Fruit fly (Drosophila melanogaster) whole organism, wandering third instar larva: Measurements from ENCODE around the gene CG32026.

ENCODE experiments used
- Abd-B ChIP-seq: fragments of >200 bp; optimal IDR thresholded peaks from 2 replicates; lab custom pipeline; 2017; ENCODE audit warnings: missing biosample characterization, missing genetic modification characterization
- CG32264 ChIP-seq: fragments of 200-800 bp; sonication (Bioruptor generic); optimal IDR thresholded peaks from 2 replicates; lab custom pipeline; 2016; ENCODE audit warnings: missing biosample characterization, missing genetic modification characterization
- CrebA ChIP-seq: fragments of 200-800 bp; sonication (Bioruptor generic); optimal IDR thresholded peaks from 2 replicates; lab custom pipeline; 2016; ENCODE audit warnings: missing biosample characterization, mild to moderate bottlenecking, missing genetic modification characterization, borderline replicate concordance
- Dfd ChIP-seq: fragments of >200 bp; optimal IDR thresholded peaks from 2 replicates; lab custom pipeline; 2017; ENCODE audit warnings: missing biosample characterization, missing genetic modification characterization
- Dif ChIP-seq: fragments of 200-275, 200-300 bp; sonication (Bioruptor generic); optimal IDR thresholded peaks from 2 replicates; lab custom pipeline; 2018; ENCODE audit warnings: missing biosample characterization, missing genetic modification characterization; ENCODE audit not compliant: partially characterized antibody
- GATAd ChIP-seq: sonication (Bioruptor generic); optimal IDR thresholded peaks from 2 replicates; lab custom pipeline; 2016; ENCODE audit warnings: missing biosample characterization, missing genetic modification characterization
- HLH106 ChIP-seq: fragments of 200-800 bp; optimal IDR thresholded peaks from 3 replicates; lab custom pipeline; 2019; ENCODE audit warnings: missing biosample characterization, mild to moderate bottlenecking, missing genetic modification characterization, moderate library complexity
- Hnf4 ChIP-seq: fragments of 200-800 bp; sonication (Bioruptor generic); optimal IDR thresholded peaks from 2 replicates; lab custom pipeline; 2016; ENCODE audit warnings: missing biosample characterization, mild to moderate bottlenecking, missing genetic modification characterization
- Hr83 ChIP-seq: fragments of 200-300 bp; sonication (Bioruptor generic); optimal IDR thresholded peaks from 2 replicates; lab custom pipeline; 2016; ENCODE audit warnings: missing biosample characterization, mild to moderate bottlenecking, missing genetic modification characterization, moderate library complexity; ENCODE audit not compliant: poor library complexity, severe bottlenecking
- Jra ChIP-seq: sonication (Bioruptor generic); optimal IDR thresholded peaks from 2 replicates; lab custom pipeline; 2016; ENCODE audit warnings: missing biosample characterization, missing genetic modification characterization
- Mio ChIP-seq: sonication (Bioruptor generic); optimal IDR thresholded peaks from 2 replicates; lab custom pipeline; 2016; ENCODE audit warnings: missing biosample characterization, missing genetic modification characterization
- Myc ChIP-seq: fragments of >200 bp; optimal IDR thresholded peaks from 2 replicates; lab custom pipeline; 2017
- Rel ChIP-seq, 2 experiments: fragments of 200-800 bp; sonication (Bioruptor generic) in 1 of 2; optimal IDR thresholded peaks; 2 replicates in 1 of 2; 3 replicates in 1 of 2; lab custom pipeline; 2016 to 2019; ENCODE audit warnings: mild to moderate bottlenecking in 2 of 2, missing biosample characterization in 2 of 2, missing genetic modification characterization in 2 of 2, moderate library complexity in 1 of 2
- Sp1 ChIP-seq: fragments of 200-800 bp; sonication (Bioruptor generic); optimal IDR thresholded peaks from 3 replicates; lab custom pipeline; 2019; ENCODE audit warnings: missing biosample characterization, mild to moderate bottlenecking, missing genetic modification characterization, moderate library complexity
- Vsx2 ChIP-seq: fragments of 200-300, 225-300 bp; sonication (Bioruptor generic); optimal IDR thresholded peaks from 2 replicates; lab custom pipeline; 2018; ENCODE audit warnings: missing biosample characterization, missing genetic modification characterization; ENCODE audit not compliant: partially characterized antibody
- br ChIP-seq: fragments of 200-800 bp; sonication (Bioruptor generic); optimal IDR thresholded peaks from 2 replicates; lab custom pipeline; 2016; ENCODE audit warnings: missing biosample characterization, missing genetic modification characterization
- brk ChIP-seq: fragments of 200-800 bp; sonication (Bioruptor generic); optimal IDR thresholded peaks from 2 replicates; lab custom pipeline; 2016; ENCODE audit warnings: missing biosample characterization, mild to moderate bottlenecking, missing genetic modification characterization
- dl ChIP-seq, 2 experiments: fragments of 175-275, 200-275 bp in 1 of 2; fragments of 200-275 bp in 1 of 2; sonication (Bioruptor generic); optimal IDR thresholded peaks; lab custom pipeline; 2018; ENCODE audit warnings: mild to moderate bottlenecking in 2 of 2, missing biosample characterization in 2 of 2, missing genetic modification characterization in 2 of 2, moderate library complexity in 2 of 2; ENCODE audit not compliant: partially characterized antibody in 2 of 2, insufficient read depth in 1 of 2
- ey ChIP-seq: fragments of 200-800 bp; sonication (Bioruptor generic); optimal IDR thresholded peaks from 2 replicates; lab custom pipeline; 2016; ENCODE audit warnings: missing biosample characterization, missing genetic modification characterization
- foxo ChIP-seq, 2 experiments: fragments of 200-800 bp; sonication (Bioruptor generic); optimal IDR thresholded peaks; 2 replicates in 1 of 2; 3 replicates in 1 of 2; lab custom pipeline; 2016 to 2017; ENCODE audit warnings: missing biosample characterization in 2 of 2, missing genetic modification characterization in 2 of 2
- fru ChIP-seq: fragments of 200-800 bp; sonication (Bioruptor generic); optimal IDR thresholded peaks from 3 replicates; lab custom pipeline; 2016; ENCODE audit warnings: missing biosample characterization, mild to moderate bottlenecking, missing genetic modification characterization
- h ChIP-seq: fragments of 200-800 bp; sonication (Bioruptor generic); optimal IDR thresholded peaks from 3 replicates; lab custom pipeline; 2016; ENCODE audit warnings: missing biosample characterization, mild to moderate bottlenecking, missing genetic modification characterization
- jim ChIP-seq: fragments of 175-275, 200-325 bp; sonication (Bioruptor generic); optimal IDR thresholded peaks from 2 replicates; lab custom pipeline; 2016; ENCODE audit warnings: missing biosample characterization, mild to moderate bottlenecking, missing genetic modification characterization
- pan ChIP-seq: fragments of >200 bp; optimal IDR thresholded peaks from 2 replicates; lab custom pipeline; 2017
- psq ChIP-seq: fragments of 200-800 bp; sonication (Bioruptor generic); optimal IDR thresholded peaks from 3 replicates; lab custom pipeline; 2017; ENCODE audit warnings: missing biosample characterization, mild to moderate bottlenecking, missing genetic modification characterization, moderate library complexity
- rgr ChIP-seq: fragments of 200-800 bp; sonication (Bioruptor generic); optimal IDR thresholded peaks from 3 replicates; lab custom pipeline; 2016; ENCODE audit warnings: missing biosample characterization, mild to moderate bottlenecking, missing genetic modification characterization
- sage ChIP-seq: fragments of 200-800 bp; sonication (Bioruptor generic); optimal IDR thresholded peaks from 2 replicates; lab custom pipeline; 2016; ENCODE audit warnings: missing biosample characterization, mild to moderate bottlenecking, missing genetic modification characterization
- sv ChIP-seq: fragments of 200-800 bp; sonication (Bioruptor generic); optimal IDR thresholded peaks from 3 replicates; lab custom pipeline; 2016; ENCODE audit warnings: missing biosample characterization, missing genetic modification characterization
- tai ChIP-seq: sonication (Bioruptor generic); optimal IDR thresholded peaks from 2 replicates; lab custom pipeline; 2016; ENCODE audit warnings: missing biosample characterization, missing genetic modification characterization
- usp ChIP-seq: fragments of >200 bp; optimal IDR thresholded peaks from 2 replicates; lab custom pipeline; 2017; ENCODE audit warnings: missing biosample characterization, missing genetic modification characterization
- woc ChIP-seq: sonication (Bioruptor generic); optimal IDR thresholded peaks from 2 replicates; lab custom pipeline; 2016; ENCODE audit warnings: missing biosample characterization, mild to moderate bottlenecking, missing genetic modification characterization

CG32026 gene

DNA sequence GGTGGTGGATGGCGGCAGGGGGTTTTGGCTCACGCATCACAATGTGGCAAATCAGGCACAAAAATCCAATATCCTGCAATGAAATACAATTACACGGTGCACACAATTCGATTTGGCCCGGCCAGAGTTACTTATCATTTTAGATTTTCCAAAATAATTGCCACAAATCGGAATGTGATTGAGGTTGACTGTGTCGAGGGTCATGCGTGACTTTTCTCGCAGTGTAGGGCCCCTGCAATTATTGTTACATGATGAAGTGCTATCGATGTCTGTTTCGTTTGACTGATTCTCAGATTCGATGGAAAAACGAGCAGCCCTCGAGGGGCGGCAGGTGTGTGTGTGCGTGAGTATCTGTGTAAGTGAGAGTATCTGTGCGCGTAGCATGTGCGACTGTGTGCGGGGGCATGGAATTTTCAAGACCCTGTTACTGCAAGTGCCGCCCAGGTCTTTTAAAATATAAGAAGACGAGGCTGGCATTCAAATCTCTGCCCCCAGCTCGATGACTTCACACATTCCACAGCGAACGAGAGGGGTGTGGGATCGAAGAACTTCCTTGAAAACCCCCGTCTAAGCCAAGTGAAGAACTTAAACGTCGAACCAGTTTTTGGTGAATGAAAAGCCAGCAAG, 11.7 kb upstream of the CG32026 start:
- TF ChIP-seq brk (GFP tag; lab: Kevin White, UChicago), result no peak
- no peak for TF ChIP-seq Dif (GFP tag; lab: Kevin White, UChicago)
- no peak for TF ChIP-seq usp (GFP tag; lab: Kevin White, UChicago)
- no peak for TF ChIP-seq GATAd (GFP tag; lab: Kevin White, UChicago)
- TF ChIP-seq h (GFP tag; lab: Kevin White, UChicago), result no peak
- no peak for TF ChIP-seq Hr83 (GFP tag; lab: Kevin White, UChicago)
- no peak for TF ChIP-seq HLH106 (tag; lab: Kevin White, UChicago)
- no peak for TF ChIP-seq Dfd (GFP tag; lab: Kevin White, UChicago)
- TF ChIP-seq foxo (GFP tag; optimal IDR thresholded peaks at IDR 0.05; lab: Kevin White, UChicago), result peak in 1 of 2 experiments; percentile 18
- TF ChIP-seq jim (GFP tag; lab: Kevin White, UChicago), result no peak
- TF ChIP-seq sage (GFP tag; lab: Kevin White, UChicago), result no peak
- peak; percentile 56 for TF ChIP-seq fru (GFP tag; lab: Kevin White, UChicago)
- TF ChIP-seq br (GFP tag; lab: Kevin White, UChicago), result no peak
- TF ChIP-seq rgr, result no peak
- no peak for TF ChIP-seq Vsx2 (GFP tag; lab: Kevin White, UChicago)
- no peak for TF ChIP-seq dl (GFP tag; optimal IDR thresholded peaks at IDR 0.05; lab: Kevin White, UChicago; ENCODE audit: insufficient read depth in 1 of 2, partially characterized antibody in 2 of 2)
- TF ChIP-seq woc (GFP tag; lab: Kevin White, UChicago), result peak; percentile 30
- peak; percentile 2 for TF ChIP-seq Jra
- no peak for TF ChIP-seq pan (lab: Kevin White, UChicago)
- TF ChIP-seq tai (GFP tag; lab: Kevin White, UChicago), result no peak
- TF ChIP-seq Mio (GFP tag; lab: Kevin White, UChicago), result no peak

DNA sequence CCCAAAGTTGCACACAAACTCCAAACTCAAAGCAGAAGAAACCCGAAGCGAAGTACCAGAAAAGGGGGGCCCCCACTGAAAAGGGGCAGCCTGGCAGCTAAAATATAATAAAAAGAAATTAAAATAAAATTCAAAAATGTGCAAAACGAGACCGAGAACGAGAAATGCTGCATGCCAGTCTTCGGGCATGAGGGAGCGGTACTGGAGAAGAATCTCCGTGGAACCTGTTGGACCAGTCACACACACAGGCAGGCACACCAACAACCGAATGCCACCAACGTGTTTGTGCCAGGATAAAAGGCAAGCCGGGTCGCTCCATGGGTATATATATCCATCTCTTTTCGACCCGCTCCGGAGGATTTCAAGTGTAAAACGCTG, 11.2 kb upstream of the CG32026 start:
- no peak for TF ChIP-seq ey
- TF ChIP-seq Sp1 (GFP tag; lab: Kevin White, UChicago), result no peak
- TF ChIP-seq Rel (GFP tag; optimal IDR thresholded peaks at IDR 0.05; lab: Kevin White, UChicago), result peak; percentile 78
- TF ChIP-seq Rel (tag; optimal IDR thresholded peaks at IDR 0.05; lab: Kevin White, UChicago), result peak; percentile 94
- peak in 1 of 2 experiments; percentile 44 for TF ChIP-seq dl (GFP tag; optimal IDR thresholded peaks at IDR 0.05; lab: Kevin White, UChicago; ENCODE audit: insufficient read depth in 1 of 2, partially characterized antibody in 2 of 2)
- no peak for TF ChIP-seq Abd-B (GFP tag; lab: Kevin White, UChicago)
- peak; percentile 6 for TF ChIP-seq br (GFP tag; lab: Kevin White, UChicago)
- TF ChIP-seq CrebA (GFP tag; lab: Kevin White, UChicago), result peak; percentile 68
- TF ChIP-seq Vsx2 (GFP tag; lab: Kevin White, UChicago), result peak; percentile 84
- TF ChIP-seq brk (GFP tag; lab: Kevin White, UChicago), result peak; percentile 74
- no peak for TF ChIP-seq CG32264 (GFP tag; lab: Kevin White, UChicago)
- TF ChIP-seq sage (GFP tag; lab: Kevin White, UChicago), result peak; percentile 50
- peak; percentile 76 for TF ChIP-seq Dif (GFP tag; lab: Kevin White, UChicago)
- TF ChIP-seq psq (GFP tag; lab: Kevin White, UChicago), result peak; percentile 32

DNA sequence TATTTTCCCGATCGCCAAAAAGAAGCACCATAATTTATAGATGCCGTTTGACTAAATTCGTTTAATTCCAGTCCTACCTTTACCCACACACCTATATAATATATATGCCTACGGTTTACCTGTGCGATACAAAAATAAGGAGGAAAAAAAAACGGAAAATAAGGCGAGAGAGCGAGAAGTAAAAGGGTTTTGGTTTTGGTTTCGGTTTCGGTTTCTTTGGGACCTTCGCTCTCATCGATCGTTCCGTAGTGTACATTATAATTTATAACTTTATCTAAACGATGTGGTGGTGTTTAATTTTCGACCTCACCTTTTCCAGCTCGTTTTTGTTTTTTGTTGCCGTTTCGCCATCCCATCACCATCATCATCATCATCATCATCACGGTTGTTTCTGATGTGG, 10.7 kb upstream of the CG32026 start:
- TF ChIP-seq CrebA (GFP tag; lab: Kevin White, UChicago) (peak; percentile 35), Rel (GFP tag; optimal IDR thresholded peaks at IDR 0.05; lab: Kevin White, UChicago) (peak; percentile 35), Rel (tag; optimal IDR thresholded peaks at IDR 0.05; lab: Kevin White, UChicago) (no peak), Hnf4 (GFP tag; lab: Kevin White, UChicago) (peak; percentile 30), woc (GFP tag; lab: Kevin White, UChicago) (peak; percentile 2), psq (GFP tag; lab: Kevin White, UChicago) (peak; percentile 50), dl (GFP tag; optimal IDR thresholded peaks at IDR 0.05; lab: Kevin White, UChicago; ENCODE audit: insufficient read depth in 1 of 2, partially characterized antibody in 2 of 2) (no peak), GATAd (GFP tag; lab: Kevin White, UChicago) (no peak), sage (GFP tag; lab: Kevin White, UChicago) (peak; percentile 55)

DNA sequence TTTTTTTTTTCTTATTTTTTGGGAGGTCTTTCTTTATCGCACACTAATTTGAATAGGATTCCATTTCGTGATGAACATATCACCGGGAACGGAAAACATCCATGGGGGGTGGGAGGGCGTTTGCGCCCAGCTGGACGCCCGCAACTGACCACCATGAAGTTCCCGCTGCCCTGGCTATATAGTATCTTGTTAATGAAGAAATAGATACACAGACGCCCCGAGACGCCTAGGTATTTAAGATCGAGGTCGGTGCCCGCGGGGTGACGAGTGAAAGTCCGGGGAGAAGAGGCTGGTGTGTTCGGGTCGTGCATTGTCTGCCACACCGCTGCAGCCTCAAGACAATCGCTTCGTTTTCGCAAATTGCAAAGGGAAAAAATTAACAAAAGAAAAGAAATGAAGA, 10.2 kb upstream of the CG32026 start:
- TF ChIP-seq GATAd (GFP tag; lab: Kevin White, UChicago) (no peak), h (GFP tag; lab: Kevin White, UChicago) (no peak), tai (GFP tag; lab: Kevin White, UChicago) (no peak), foxo (GFP tag; optimal IDR thresholded peaks at IDR 0.05; lab: Kevin White, UChicago) (no peak), HLH106 (tag; lab: Kevin White, UChicago) (no peak), Hr83 (GFP tag; lab: Kevin White, UChicago) (no peak), jim (GFP tag; lab: Kevin White, UChicago) (no peak), psq (GFP tag; lab: Kevin White, UChicago) (no peak), sv (GFP tag; lab: Kevin White, UChicago) (no peak), Abd-B (GFP tag; lab: Kevin White, UChicago) (no peak), Myc (lab: Kevin White, UChicago) (no peak), Vsx2 (GFP tag; lab: Kevin White, UChicago) (no peak), CrebA (GFP tag; lab: Kevin White, UChicago) (no peak), brk (GFP tag; lab: Kevin White, UChicago) (no peak), dl (GFP tag; optimal IDR thresholded peaks at IDR 0.05; lab: Kevin White, UChicago; ENCODE audit: insufficient read depth in 1 of 2, partially characterized antibody in 2 of 2) (no peak), Mio (GFP tag; lab: Kevin White, UChicago) (no peak), Dif (GFP tag; lab: Kevin White, UChicago) (no peak)
- TF ChIP-seq, all 38 proteins: peak for 0
